Worm (Caenorhabditis elegans): ENCODE data around the gene smf-2.

Gene smf-2

ce11 chrX:6729593-6729992, 11.1 kb upstream of the smf-2 start, which contains the start of gene K11G12.6:
K11G12.6 (minus strand) TSS chrX:6729657.
- TF ChIP-seq unc-39 (tag; optimal IDR thresholded peaks at IDR 0.05) (no peak), mdl-1 (tag; optimal IDR thresholded peaks at IDR 0.05) (peak; percentile 28), nhr-25 (tag; optimal IDR thresholded peaks at IDR 0.05) (no peak), elt-3 (tag; optimal IDR thresholded peaks at IDR 0.05) (no peak), tbx-2 (tag; optimal IDR thresholded peaks at IDR 0.05) (no peak), daf-12 (tag; optimal IDR thresholded peaks at IDR 0.05) (no peak), lin-39 (tag; optimal IDR thresholded peaks at IDR 0.05) (peak; percentile 16), ceh-82 (tag; optimal IDR thresholded peaks at IDR 0.05) (no peak), ztf-4 (tag; optimal IDR thresholded peaks at IDR 0.05) (no peak), nhr-43 (tag; optimal IDR thresholded peaks at IDR 0.05; ENCODE audit: poor library complexity, severe bottlenecking) (no peak), eor-1 (tag; optimal IDR thresholded peaks at IDR 0.05) (no peak), ceh-9 (tag; optimal IDR thresholded peaks at IDR 0.05) (no peak), snpc-4 (tag; optimal IDR thresholded peaks at IDR 0.05) (peak; percentile 49), nfya-1 (tag; optimal IDR thresholded peaks at IDR 0.05; ENCODE audit: insufficient read depth) (peak; percentile 46), zag-1 (tag; optimal IDR thresholded peaks at IDR 0.05) (no peak), ceh-16 (tag; optimal IDR thresholded peaks at IDR 0.05) (no peak), egl-27 (tag; optimal IDR thresholded peaks at IDR 0.05) (no peak), pha-4 (tag; optimal IDR thresholded peaks at IDR 0.05) (peak; percentile 92), R02D3.7 (tag; optimal IDR thresholded peaks at IDR 0.05) (no peak), mml-1 (tag; optimal IDR thresholded peaks at IDR 0.05) (no peak), nhr-12 (tag; optimal IDR thresholded peaks at IDR 0.05) (no peak), lin-15B (tag; optimal IDR thresholded peaks at IDR 0.05) (no peak), nhr-67 (tag; optimal IDR thresholded peaks at IDR 0.05) (no peak), unc-62 (GFP tag; optimal IDR thresholded peaks at IDR 0.05) (no peak), fos-1 (tag; optimal IDR thresholded peaks at IDR 0.05) (no peak), fkh-2 (tag; optimal IDR thresholded peaks at IDR 0.05) (no peak), sea-2 (GFP tag; optimal IDR thresholded peaks at IDR 0.05) (no peak), nhr-11 (tag; optimal IDR thresholded peaks at IDR 0.05) (no peak), jun-1 (tag; optimal IDR thresholded peaks at IDR 0.05) (peak; percentile 15), nhr-28 (tag; optimal IDR thresholded peaks at IDR 0.05) (no peak), lsy-12 (tag; optimal IDR thresholded peaks at IDR 0.05) (no peak), hmg-11 (tag; optimal IDR thresholded peaks at IDR 0.05) (peak; percentile 13), ama-1 (optimal IDR thresholded peaks at IDR 0.05) (no peak), elt-2 (tag; optimal IDR thresholded peaks at IDR 0.05) (no peak), nhr-23 (tag; optimal IDR thresholded peaks at IDR 0.05) (no peak), elt-1 (tag; optimal IDR thresholded peaks at IDR 0.05) (no peak), aly-2 (tag; optimal IDR thresholded peaks at IDR 0.05) (no peak), fkh-10 (GFP tag; optimal IDR thresholded peaks at IDR 0.05) (no peak), ZK546.5 (tag; optimal IDR thresholded peaks at IDR 0.05) (no peak), egl-5 (tag; optimal IDR thresholded peaks at IDR 0.05) (peak; percentile 40), ztf-11 (tag; optimal IDR thresholded peaks at IDR 0.05) (no peak), nhr-76 (tag; optimal IDR thresholded peaks at IDR 0.05) (no peak)

- TF ChIP-seq pha-4 (tag; optimal IDR thresholded peaks at IDR 0.05) (peak; percentile 35), nhr-43 (tag; optimal IDR thresholded peaks at IDR 0.05; ENCODE audit: poor library complexity, severe bottlenecking) (no peak), unc-62 (GFP tag; optimal IDR thresholded peaks at IDR 0.05) (no peak), nhr-28 (tag; optimal IDR thresholded peaks at IDR 0.05) (no peak), elt-2 (tag; optimal IDR thresholded peaks at IDR 0.05) (peak; percentile 64), mdl-1 (tag; optimal IDR thresholded peaks at IDR 0.05) (peak; percentile 52), pqm-1 (tag; optimal IDR thresholded peaks at IDR 0.05) (peak; percentile 21), egl-5 (tag; optimal IDR thresholded peaks at IDR 0.05) (no peak)
Observed at ce11 chrX:6728820-6729396, 10.4 kb upstream of the smf-2 start.
